Worm (Caenorhabditis elegans) whole organism, L2 larva: ENCODE data around the gene bli-2.

Experiments
- nhr-11 ChIP-seq: fragments of 150-350 bp; optimal IDR thresholded peaks from 2 replicates; lab custom pipeline; 2014; ENCODE audit warnings: missing biosample characterization, missing genetic modification characterization
- nhr-237 ChIP-seq: fragments of 150-350 bp; optimal IDR thresholded peaks from 2 replicates; lab custom pipeline; 2014; ENCODE audit warnings: missing biosample characterization, missing genetic modification characterization

- TF ChIP-seq nhr-237 (no peak), nhr-11 (tag; lab: Kevin White, UChicago) (no peak)
Observed at ce11 chrII:5698254-5698653, 46.0 kb upstream of the bli-2 start.
